Fruit fly (Drosophila melanogaster): ENCODE data around the gene CG11037.

The CG11037 gene

DNA sequence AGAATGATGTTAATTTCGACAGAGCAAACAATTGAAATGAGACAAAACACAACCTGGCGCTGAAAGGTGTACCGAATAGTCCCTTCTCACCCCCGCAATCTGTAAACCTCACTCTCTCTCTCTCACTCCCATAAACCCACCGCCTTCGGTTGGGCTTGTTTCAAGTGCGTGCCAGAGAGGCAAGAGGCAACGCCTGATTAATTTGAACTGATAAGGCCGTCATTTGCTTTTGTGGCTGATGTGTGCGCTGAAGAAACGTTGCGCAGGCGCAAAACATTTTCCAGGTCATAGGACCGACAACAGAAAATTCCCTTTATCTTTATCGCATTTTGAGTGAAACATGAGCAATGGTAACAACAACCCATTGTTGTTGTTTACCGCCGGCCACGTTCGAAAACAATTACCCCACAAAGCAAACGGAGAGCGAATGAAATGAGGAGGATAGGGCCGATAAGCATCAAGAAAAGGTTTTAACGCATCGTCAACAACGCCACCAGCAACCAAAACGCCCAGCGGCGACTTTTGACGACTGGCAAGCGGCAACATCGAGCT lies 38.8 kb downstream of the CG11037 start (continued):
- TF ChIP-seq nom (GFP tag; optimal IDR thresholded peaks at IDR 0.05) (no peak), lab (GFP tag; optimal IDR thresholded peaks at IDR 0.05) (peak; percentile 26), croc (GFP tag; conservative IDR thresholded peaks at IDR 0.05) (no peak), sna (GFP tag; IDR thresholded peaks at IDR 0.05; ENCODE audit: partially characterized antibody) (no peak), CG15696 (tag; optimal IDR thresholded peaks at IDR 0.05) (peak; percentile 67), CG15601 (tag; optimal IDR thresholded peaks at IDR 0.05) (peak; percentile 23), CG16779 (GFP tag; IDR thresholded peaks at IDR 0.05) (no peak), ato (GFP tag; IDR thresholded peaks at IDR 0.05; ENCODE audit: partially characterized antibody) (no peak), bab2 (GFP tag; optimal IDR thresholded peaks at IDR 0.05) (no peak), chinmo (GFP tag; IDR thresholded peaks at IDR 0.05; ENCODE audit: partially characterized antibody) (no peak), Fer2 (tag; optimal IDR thresholded peaks at IDR 0.05) (no peak), Ets65A (GFP tag) (no peak), CG1647 (GFP tag; optimal IDR thresholded peaks at IDR 0.05) (no peak), CG11560 (tag; IDR thresholded peaks at IDR 0.05) (no peak), tx (GFP tag; optimal IDR thresholded peaks at IDR 0.05) (no peak), NK7.1 (GFP tag; optimal IDR thresholded peaks at IDR 0.05) (no peak), Sin3A (optimal IDR thresholded peaks at IDR 0.05) (no peak), CG14860 (GFP tag; IDR thresholded peaks at IDR 0.05; ENCODE audit: partially characterized antibody) (no peak), CG6854 (GFP tag; optimal IDR thresholded peaks at IDR 0.05) (no peak), CTCF (GFP tag; optimal IDR thresholded peaks at IDR 0.05) (no peak), Lhr (GFP tag; optimal IDR thresholded peaks at IDR 0.05) (no peak), trem (tag; optimal IDR thresholded peaks at IDR 0.05) (no peak), CG31365 (tag; optimal IDR thresholded peaks at IDR 0.05) (no peak), D (optimal IDR thresholded peaks at IDR 0.05) (peak; percentile 38), D (GFP tag; optimal IDR thresholded peaks at IDR 0.05) (peak; percentile 23), CG43689 (GFP tag; IDR thresholded peaks at IDR 0.05) (no peak), Aef1 (GFP tag; IDR thresholded peaks at IDR 0.05) (no peak), Antp (GFP tag; optimal IDR thresholded peaks at IDR 0.05) (no peak), D19A (tag; optimal IDR thresholded peaks at IDR 0.05) (peak; percentile 21), CG3726 (GFP tag; IDR thresholded peaks at IDR 0.05) (no peak), gro (GFP tag; optimal IDR thresholded peaks at IDR 0.05) (no peak), CG9876 (GFP tag; optimal IDR thresholded peaks at IDR 0.05) (no peak), CG12219 (GFP tag; optimal IDR thresholded peaks at IDR 0.05) (no peak), zf30C (GFP tag; optimal IDR thresholded peaks at IDR 0.05) (no peak), CG31441 (GFP tag; IDR thresholded peaks at IDR 0.05) (no peak), CG16815 (GFP tag; optimal IDR thresholded peaks at IDR 0.05) (no peak), grn (GFP tag; optimal IDR thresholded peaks at IDR 0.05) (peak; percentile 98), crc (GFP tag; optimal IDR thresholded peaks at IDR 0.05) (no peak), CG4282 (GFP tag; optimal IDR thresholded peaks at IDR 0.05) (peak; percentile 7), lmd (GFP tag; IDR thresholded peaks at IDR 0.05) (no peak), CG12659 (GFP tag; optimal IDR thresholded peaks at IDR 0.05) (no peak), CG1602 (GFP tag; optimal IDR thresholded peaks at IDR 0.05) (no peak), Jarid2 (GFP tag; optimal IDR thresholded peaks at IDR 0.05) (no peak), Hand (GFP tag; optimal IDR thresholded peaks at IDR 0.05) (no peak), al (GFP tag; IDR thresholded peaks at IDR 0.05) (no peak), CG8281 (tag; optimal IDR thresholded peaks at IDR 0.05) (no peak), btn (GFP tag; optimal IDR thresholded peaks at IDR 0.05) (no peak), CG2712 (tag; optimal IDR thresholded peaks at IDR 0.05) (no peak), Hmr (GFP tag; optimal IDR thresholded peaks at IDR 0.05) (no peak), tll (GFP tag; optimal IDR thresholded peaks at IDR 0.05) (peak in 1 of 2 experiments; percentile 97), B-H2 (GFP tag; optimal IDR thresholded peaks at IDR 0.05) (no peak), aop (GFP tag; IDR thresholded peaks at IDR 0.05) (no peak)
